Fruit fly (Drosophila melanogaster): ENCODE results near the gene wek.
A peak's percentile ranks its signal among the peaks of the same experiment; 100 is the strongest.

- TF ChIP-seq CG15710 (tag; optimal IDR thresholded peaks at IDR 0.05) (no peak), CG12605 (GFP tag; IDR thresholded peaks at IDR 0.05) (no peak), EcR (GFP tag; optimal IDR thresholded peaks at IDR 0.05) (peak; percentile 88), CG14655 (GFP tag; optimal IDR thresholded peaks at IDR 0.05) (no peak), Ets98B (GFP tag; IDR thresholded peaks at IDR 0.05) (no peak), CG32121 (GFP tag; IDR thresholded peaks at IDR 0.05) (no peak)
Measured at dm6 chr2L:15745036-15745854, 22.9 kb downstream of the wek start.

Data from whole organism, pupa.